Fruit fly (Drosophila melanogaster): ENCODE results near the gene Paip2.

Paip2 gene

DNA sequence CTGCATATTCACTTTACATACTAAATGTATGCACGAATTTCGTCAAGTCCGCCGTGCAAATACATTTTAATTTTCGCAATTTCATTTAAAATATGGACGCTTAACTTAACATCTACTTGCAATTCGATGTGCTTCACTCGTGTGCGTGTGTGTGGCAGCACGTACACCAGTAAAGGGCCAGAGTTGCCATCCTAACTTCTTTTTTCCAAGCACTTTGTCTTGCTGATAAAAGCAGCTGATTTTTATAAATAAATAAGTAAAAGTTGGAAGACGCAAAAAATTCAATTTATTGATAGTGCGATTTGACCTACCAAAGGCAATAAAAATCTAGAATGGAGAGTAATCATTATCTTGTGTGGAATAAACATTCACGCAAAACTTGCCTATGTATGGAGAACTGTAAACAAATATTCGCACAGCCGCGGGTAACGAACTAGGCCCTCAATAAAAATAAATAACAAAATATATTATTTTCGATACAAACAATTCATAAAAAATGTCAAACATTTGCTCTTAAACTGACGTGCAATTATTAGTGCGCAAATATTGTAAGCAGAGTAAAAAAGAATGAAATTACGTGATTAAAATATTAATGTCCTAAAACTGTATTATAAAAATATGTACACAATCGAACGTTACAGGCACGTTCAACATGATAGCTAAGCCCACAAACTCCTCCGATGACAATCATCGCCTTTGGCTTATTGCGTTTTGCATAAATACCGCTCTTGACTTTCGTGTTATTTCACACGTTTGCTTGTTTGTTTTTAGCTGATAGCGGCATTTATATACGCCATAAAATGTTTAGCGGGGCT is 1.8 kb downstream of the Paip2 start (continued):
- TF ChIP-seq Lim3 (GFP tag; IDR thresholded peaks at IDR 0.05) (no peak), ATbp (GFP tag; optimal IDR thresholded peaks at IDR 0.05) (peak; percentile 46), usp (GFP tag; optimal IDR thresholded peaks at IDR 0.05) (no peak), nau (GFP tag; optimal IDR thresholded peaks at IDR 0.05) (no peak), tgo (GFP tag; IDR thresholded peaks at IDR 0.05) (peak; percentile 43; the same call in 1 of the 3 replicates), CG4617 (GFP tag; optimal IDR thresholded peaks at IDR 0.05; ENCODE audit: borderline replicate concordance) (no peak), sim (GFP tag; IDR thresholded peaks at IDR 0.05) (no peak), gsb (GFP tag; IDR thresholded peaks at IDR 0.05) (peak; percentile 61), Six4 (GFP tag; optimal IDR thresholded peaks at IDR 0.05) (no peak), CG10366 (GFP tag; IDR thresholded peaks at IDR 0.05) (peak; percentile 67), dan (GFP tag; IDR thresholded peaks at IDR 0.05) (no peak), ac (GFP tag; optimal IDR thresholded peaks at IDR 0.05) (no peak), Chrac-16 (GFP tag; optimal IDR thresholded peaks at IDR 0.05) (peak; percentile 39), CG6765 (GFP tag; optimal IDR thresholded peaks at IDR 0.05) (peak; percentile 78), CG18262 (tag; optimal IDR thresholded peaks at IDR 0.05) (peak; percentile 52), CTCF (GFP tag; optimal IDR thresholded peaks at IDR 0.05) (no peak), D19B (GFP tag; optimal IDR thresholded peaks at IDR 0.05) (peak; percentile 47), Adf1 (GFP tag; IDR thresholded peaks at IDR 0.05) (no peak), sd (tag; optimal IDR thresholded peaks at IDR 0.05) (peak; percentile 91), CG12299 (tag; optimal IDR thresholded peaks at IDR 0.05) (peak; percentile 14), Fer2 (tag; optimal IDR thresholded peaks at IDR 0.05) (peak; percentile 5), org-1 (GFP tag; optimal IDR thresholded peaks at IDR 0.05) (peak; percentile 43), Myb (GFP tag; optimal IDR thresholded peaks at IDR 0.05) (no peak), CG4404 (GFP tag; IDR thresholded peaks at IDR 0.05) (no peak), mld (GFP tag; IDR thresholded peaks at IDR 0.05; ENCODE audit: partially characterized antibody) (no peak), CG3995 (GFP tag; optimal IDR thresholded peaks at IDR 0.05) (peak; percentile 50), CG12659 (GFP tag; optimal IDR thresholded peaks at IDR 0.05) (peak; percentile 84), Nf-YA (GFP tag; IDR thresholded peaks at IDR 0.05) (no peak), HmgZ (tag; optimal IDR thresholded peaks at IDR 0.05) (peak; percentile 64), NfI (GFP tag; optimal IDR thresholded peaks at IDR 0.05) (peak; percentile 77), unc-4 (GFP tag; IDR thresholded peaks at IDR 0.05; ENCODE audit: partially characterized antibody) (no peak), CG3163 (GFP tag; optimal IDR thresholded peaks at IDR 0.05) (no peak), Rfx (GFP tag; IDR thresholded peaks at IDR 0.05) (peak; percentile 80; the same call in 1 of the 2 replicates), abd-A (tag; optimal IDR thresholded peaks at IDR 0.05) (no peak), CG2199 (GFP tag; IDR thresholded peaks at IDR 0.05) (no peak), Max (GFP tag; optimal IDR thresholded peaks at IDR 0.05) (peak; percentile 47), slou (GFP tag; optimal IDR thresholded peaks at IDR 0.05) (peak; percentile 38), twi (tag; optimal IDR thresholded peaks at IDR 0.05) (peak; percentile 15), Fer1 (GFP tag; optimal IDR thresholded peaks at IDR 0.05) (peak; percentile 69), CG34224 (GFP tag; IDR thresholded peaks at IDR 0.05; ENCODE audit: partially characterized antibody) (no peak), HLH4C (GFP tag; IDR thresholded peaks at IDR 0.05; ENCODE audit: partially characterized antibody) (no peak), CG15269 (tag; optimal IDR thresholded peaks at IDR 0.05) (peak; percentile 83), dati (GFP tag; IDR thresholded peaks at IDR 0.05) (no peak), CG11695 (GFP tag; IDR thresholded peaks at IDR 0.05) (peak; percentile 56), CG8290 (GFP tag; optimal IDR thresholded peaks at IDR 0.05) (no peak), CG8290 (tag; optimal IDR thresholded peaks at IDR 0.05) (peak in 1 of 2 experiments; percentile 60), CG17829 (tag; optimal IDR thresholded peaks at IDR 0.05) (peak; percentile 61), CG17385 (GFP tag; optimal IDR thresholded peaks at IDR 0.05) (peak; percentile 80), ranshi (GFP tag; IDR thresholded peaks at IDR 0.05) (peak; percentile 58; the same call in 1 of the 2 replicates), dm (GFP tag; optimal IDR thresholded peaks at IDR 0.05) (no peak)
